Worm (Caenorhabditis elegans): ENCODE data around the gene acly-1.

Gene acly-1

ce11 chrX:1477932-1478331 is 1.4 kb upstream of the acly-1 start (continued):
- no peak for TF ChIP-seq efl-1 (optimal IDR thresholded peaks at IDR 0.05)
- TF ChIP-seq efl-1 (GFP tag; optimal IDR thresholded peaks at IDR 0.05 in 1 of 2) = peak in 1 of 2 experiments; percentile 34
- no peak for TF ChIP-seq nhr-12 (tag; optimal IDR thresholded peaks at IDR 0.05)
- no peak for TF ChIP-seq zip-4 (GFP tag; optimal IDR thresholded peaks at IDR 0.05)
- no peak for TF ChIP-seq unc-98 (GFP tag; IDR thresholded peaks at IDR 0.05)
- TF ChIP-seq egl-27 (tag; optimal IDR thresholded peaks at IDR 0.05) = no peak
- TF ChIP-seq nhr-28 (tag; optimal IDR thresholded peaks at IDR 0.05) = no peak
- TF ChIP-seq zag-1 (tag; optimal IDR thresholded peaks at IDR 0.05) = no peak
- TF ChIP-seq nhr-237 (tag; optimal IDR thresholded peaks at IDR 0.05) = no peak
- no peak for TF ChIP-seq Y116A8C.19 (tag; optimal IDR thresholded peaks at IDR 0.05; ENCODE audit: borderline replicate concordance)
- TF ChIP-seq nhr-90 (tag; optimal IDR thresholded peaks at IDR 0.05; ENCODE audit: poor library complexity) = peak; percentile 61
- no peak for TF ChIP-seq efl-3 (GFP tag; optimal IDR thresholded peaks at IDR 0.05)
- no peak for TF ChIP-seq skn-1 (tag; optimal IDR thresholded peaks at IDR 0.05)
- TF ChIP-seq mef-2 (tag; optimal IDR thresholded peaks at IDR 0.05) = no peak
- TF ChIP-seq snpc-4 (tag; optimal IDR thresholded peaks at IDR 0.05) = no peak
- no peak for TF ChIP-seq lir-3 (tag; optimal IDR thresholded peaks at IDR 0.05; ENCODE audit: poor library complexity)
- TF ChIP-seq sptf-1 (tag; optimal IDR thresholded peaks at IDR 0.05) = no peak
- no peak for TF ChIP-seq unc-62 (GFP tag; optimal IDR thresholded peaks at IDR 0.05)
- no peak for TF ChIP-seq nhr-77 (tag; optimal IDR thresholded peaks at IDR 0.05)
- TF ChIP-seq irx-1 (tag; optimal IDR thresholded peaks at IDR 0.05) = no peak
- no peak for TF ChIP-seq hlh-4 (tag; optimal IDR thresholded peaks at IDR 0.05)
- TF ChIP-seq elt-3 (tag; optimal IDR thresholded peaks at IDR 0.05) = peak; percentile 87 to 98 (median 94)
- TF ChIP-seq lin-13 (GFP tag; optimal IDR thresholded peaks at IDR 0.05) = no peak
- TF ChIP-seq unc-130 (tag; optimal IDR thresholded peaks at IDR 0.05) = no peak
- TF ChIP-seq egl-13 (tag; optimal IDR thresholded peaks at IDR 0.05) = no peak
- no peak for TF ChIP-seq tbx-2 (tag; optimal IDR thresholded peaks at IDR 0.05)
- no peak for TF ChIP-seq fkh-8 (tag; optimal IDR thresholded peaks at IDR 0.05)
- peak; percentile 69 for TF ChIP-seq nhr-85 (tag)
- TF ChIP-seq vab-15 (tag; optimal IDR thresholded peaks at IDR 0.05) = no peak
- peak; percentile 97 for TF ChIP-seq elt-2 (tag; optimal IDR thresholded peaks at IDR 0.05)
- TF ChIP-seq C04F5.9 (tag; optimal IDR thresholded peaks at IDR 0.05) = no peak
- no peak for TF ChIP-seq pqm-1 (tag; optimal IDR thresholded peaks at IDR 0.05)
- peak; percentile 53 for TF ChIP-seq jun-1 (tag; optimal IDR thresholded peaks at IDR 0.05)
- TF ChIP-seq nhr-11 (tag; optimal IDR thresholded peaks at IDR 0.05) = no peak
- no peak for TF ChIP-seq ets-5 (GFP tag; IDR thresholded peaks at IDR 0.05)
- no peak for TF ChIP-seq swsn-7 (tag; optimal IDR thresholded peaks at IDR 0.05)
- TF ChIP-seq dsc-1 (tag; optimal IDR thresholded peaks at IDR 0.05) = no peak
- no peak for TF ChIP-seq ceh-88 (GFP tag; IDR thresholded peaks at IDR 0.05)
- no peak for TF ChIP-seq grh-1 (GFP tag; IDR thresholded peaks at IDR 0.05)
- TF ChIP-seq unc-86 (tag; optimal IDR thresholded peaks at IDR 0.05) = no peak
- TF ChIP-seq alr-1 (tag; optimal IDR thresholded peaks at IDR 0.05; ENCODE audit: borderline replicate concordance) = no peak
- no peak for TF ChIP-seq hlh-17 (GFP tag; optimal IDR thresholded peaks at IDR 0.05; ENCODE audit: borderline replicate concordance)
- TF ChIP-seq tlp-1 (tag; optimal IDR thresholded peaks at IDR 0.05) = no peak
- TF ChIP-seq snu-23 (GFP tag; optimal IDR thresholded peaks at IDR 0.05) = peak; percentile 29
- peak; percentile 9 for TF ChIP-seq mep-1 (tag; optimal IDR thresholded peaks at IDR 0.05)

- TF ChIP-seq nhr-77 (tag; optimal IDR thresholded peaks at IDR 0.05) (no peak), efl-1 (optimal IDR thresholded peaks at IDR 0.05) (no peak), efl-1 (GFP tag; optimal IDR thresholded peaks at IDR 0.05 in 1 of 2) (peak in 1 of 2 experiments; percentile 42), tbx-2 (tag; optimal IDR thresholded peaks at IDR 0.05) (no peak), fkh-10 (GFP tag; optimal IDR thresholded peaks at IDR 0.05) (peak; percentile 52), ztf-11 (tag; optimal IDR thresholded peaks at IDR 0.05) (no peak), egl-27 (tag; optimal IDR thresholded peaks at IDR 0.05) (no peak), lin-14 (GFP tag; optimal IDR thresholded peaks at IDR 0.05) (peak; percentile 53), skn-1 (tag; optimal IDR thresholded peaks at IDR 0.05) (peak; percentile 16), ceh-82 (tag; optimal IDR thresholded peaks at IDR 0.05) (peak in 1 of 3 experiments; percentile 3)
Observed at ce11 chrX:1478569-1478968, 773 bp upstream of the acly-1 start.
